Fruit fly (Drosophila melanogaster) Kc167 (cell line): ENCODE measurements around the gene Vps29.

Experiments used
- Myc ChIP-seq: fragments of >200 bp; optimal IDR thresholded peaks from 2 replicates; lab custom pipeline; 2017; ENCODE audit warnings: missing external identifiers
- Sin3A ChIP-seq: fragments of >200 bp; optimal IDR thresholded peaks from 2 replicates; lab custom pipeline; 2018; ENCODE audit warnings: missing external identifiers
- h ChIP-seq: fragments of >200 bp; optimal IDR thresholded peaks from 3 replicates; lab custom pipeline; 2018; ENCODE audit warnings: missing external identifiers
- insv ChIP-seq: fragments of >200 bp; optimal IDR thresholded peaks from 3 replicates; lab custom pipeline; 2018; ENCODE audit warnings: missing external identifiers
- psq ChIP-seq: fragments of >200 bp; optimal IDR thresholded peaks from 2 replicates; lab custom pipeline; 2017; ENCODE audit warnings: missing external identifiers
- ttk ChIP-seq: sonication (Bioruptor generic); optimal IDR thresholded peaks from 2 replicates; lab custom pipeline; 2017; ENCODE audit warnings: missing external identifiers

Gene Vps29

dm6 chr2L:1166326-1166725, 15.8 kb downstream of the Vps29 start, which contains the start of gene CG14341:
Gene CG14341, plus strand, starts transcription at chr2L:1166506.
- no peak for TF ChIP-seq insv (lab: Kevin White, UChicago)
- no peak for TF ChIP-seq Myc
- no peak for TF ChIP-seq ttk (lab: Kevin White, UChicago)
- no peak for TF ChIP-seq Sin3A (lab: Kevin White, UChicago)
- no peak for TF ChIP-seq psq (lab: Kevin White, UChicago)
- no peak for TF ChIP-seq h

DNA sequence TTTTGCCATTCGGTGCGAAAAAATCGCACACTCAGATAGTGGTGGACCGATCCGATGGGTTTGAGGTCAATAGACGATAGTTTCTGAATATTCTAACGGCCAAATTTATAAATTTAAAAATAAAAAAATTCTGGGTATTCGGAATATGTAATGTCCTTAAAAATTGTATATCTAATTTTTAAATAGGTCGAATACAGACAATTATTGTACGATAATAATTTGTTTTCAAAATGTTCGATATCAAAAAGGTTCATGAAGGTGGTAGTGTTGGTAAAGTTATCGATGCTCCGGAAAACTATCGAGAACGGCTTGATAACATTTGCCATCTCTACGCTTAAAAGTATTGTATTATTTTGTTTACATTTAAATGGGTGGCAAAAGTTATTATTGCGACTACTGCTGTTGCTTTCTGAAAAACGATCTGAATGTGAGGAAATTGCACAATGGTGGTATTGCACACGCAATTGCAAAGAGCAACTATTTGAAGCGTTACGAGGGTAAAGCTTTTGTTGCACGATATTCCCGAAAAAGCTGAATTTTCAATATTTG, 19.4 kb downstream of the Vps29 start, which contains the start of the genes CG31922 and Plap:
Gene CG31922, plus strand, starts transcription at position 315 of the 549 bp plus-strand sequence.
Gene Plap, minus strand, starts transcription at position 499 of the 549 bp plus-strand sequence.
- no peak for TF ChIP-seq ttk (lab: Kevin White, UChicago)
- TF ChIP-seq Myc = no peak
- TF ChIP-seq h = no peak
- TF ChIP-seq psq (lab: Kevin White, UChicago) = no peak
- TF ChIP-seq insv (lab: Kevin White, UChicago) = no peak
- no peak for TF ChIP-seq Sin3A (lab: Kevin White, UChicago)

- TF ChIP-seq Myc (no peak), psq (lab: Kevin White, UChicago) (no peak), Sin3A (lab: Kevin White, UChicago) (no peak), h (no peak), ttk (lab: Kevin White, UChicago) (no peak), insv (lab: Kevin White, UChicago) (no peak)
These were observed 22.1 kb downstream of the Vps29 start, which contains the start of the genes Charon and CG4887 for dm6 chr2L:1172704-1173107. Gene Charon, minus strand, starts transcription at chr2L:1172805. Gene CG4887, plus strand, starts transcription at chr2L:1173009.

DNA sequence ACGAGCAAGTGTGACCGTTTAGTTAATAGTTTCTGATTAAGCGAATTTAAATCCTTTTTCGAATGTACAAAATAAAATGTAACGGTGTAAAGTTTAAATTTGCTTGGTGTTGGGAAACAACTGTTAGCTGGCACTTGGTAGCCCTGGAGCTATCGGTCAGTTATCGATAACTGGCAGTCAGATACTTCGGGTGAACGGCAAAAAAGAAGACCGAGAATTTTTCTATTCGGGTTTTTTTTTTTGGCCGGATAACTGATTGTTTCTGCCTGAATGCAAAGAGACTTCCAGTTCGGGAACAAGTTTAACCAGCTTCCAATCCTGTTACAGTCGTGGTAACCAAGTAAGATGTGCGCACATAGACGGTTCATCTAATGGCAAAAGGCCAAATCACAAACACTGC, 27.0 kb downstream of the Vps29 start, which contains the start of gene CG4896:
Gene CG4896, plus strand, starts transcription at position 169 of the 400 bp plus-strand sequence.
- TF ChIP-seq Myc (no peak), psq (lab: Kevin White, UChicago) (no peak), insv (lab: Kevin White, UChicago) (no peak), h (no peak), Sin3A (lab: Kevin White, UChicago) (no peak), ttk (lab: Kevin White, UChicago) (no peak)

- no peak for TF ChIP-seq Myc
- no peak for TF ChIP-seq h
- no peak for TF ChIP-seq psq (lab: Kevin White, UChicago)
These were observed 33.2 kb downstream of the Vps29 start, which contains the start of the genes CG5126 and Tgt for dm6 chr2L:1183799-1184198. Gene CG5126, minus strand, starts transcription at chr2L:1184020. Gene Tgt, plus strand, starts transcription at chr2L:1184065.

dm6 chr2L:1185642-1186497, 35.3 kb downstream of the Vps29 start, which contains the start of gene CG5001:
Gene CG5001, plus strand, starts transcription at chr2L:1185757.
- TF ChIP-seq Myc (no peak), psq (lab: Kevin White, UChicago) (no peak), ttk (lab: Kevin White, UChicago) (no peak), insv (lab: Kevin White, UChicago) (no peak), Sin3A (lab: Kevin White, UChicago) (no peak), h (no peak)

dm6 chr2L:1199166-1199565, 48.6 kb downstream of the Vps29 start, which contains the start of the genes CG5139 and CG43348:
Gene CG5139, minus strand, starts transcription at chr2L:1199266.
Gene CG43348, plus strand, starts transcription at chr2L:1199412.
- TF ChIP-seq Sin3A (lab: Kevin White, UChicago) (no peak), Myc (no peak), h (no peak)

- no peak for TF ChIP-seq psq (lab: Kevin White, UChicago)
- no peak for TF ChIP-seq Myc
- TF ChIP-seq Sin3A (lab: Kevin White, UChicago) = no peak
- TF ChIP-seq h = no peak
- no peak for TF ChIP-seq insv (lab: Kevin White, UChicago)
- TF ChIP-seq ttk (lab: Kevin White, UChicago) = no peak
These were observed 49.6 kb downstream of the Vps29 start, which contains the start of the genes CG43349 and CG5011 for dm6 chr2L:1199912-1200721. Gene CG43349, plus strand, starts transcription at chr2L:1200205. Gene CG5011, plus strand, starts transcription at chr2L:1200671.
